Fruit fly (Drosophila melanogaster): ENCODE data around the gene CG12541.

Gene CG12541

DNA sequence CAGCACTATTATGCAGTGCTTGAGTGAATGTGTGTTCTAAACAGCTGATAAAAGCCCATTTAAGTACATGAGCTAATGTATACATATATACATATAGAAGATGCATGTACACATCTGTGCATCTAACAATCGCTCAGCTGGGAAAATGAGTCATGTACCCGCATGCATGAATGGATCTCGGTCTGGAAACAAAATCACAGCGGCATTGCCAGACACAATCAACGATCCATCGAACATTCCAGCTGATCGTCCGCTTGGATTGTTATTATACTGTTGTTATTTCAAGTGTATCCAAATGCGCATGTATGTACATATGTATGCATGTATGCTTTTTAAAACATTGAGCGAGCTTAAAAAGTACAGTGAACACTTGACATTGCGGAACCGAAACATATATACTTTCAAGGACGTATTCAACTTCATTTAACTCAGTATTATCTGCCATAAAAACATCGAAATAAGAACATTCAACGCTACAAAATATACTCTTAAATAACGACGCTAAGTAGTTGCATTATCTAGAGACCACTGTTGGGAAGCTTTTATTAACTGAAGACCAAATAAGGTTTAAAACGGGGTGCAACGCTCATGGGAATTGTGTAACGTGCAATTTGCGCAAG, 29.6 kb upstream of the CG12541 start (continued):
- TF ChIP-seq CG10959 (GFP tag; IDR thresholded peaks at IDR 0.05) (no peak), CG11695 (GFP tag; IDR thresholded peaks at IDR 0.05) (peak; percentile 63; the same call in 1 of the 3 replicates), Myb (GFP tag; optimal IDR thresholded peaks at IDR 0.05) (peak; percentile 52), Ets97D (GFP tag; optimal IDR thresholded peaks at IDR 0.05) (peak; percentile 9), rib (GFP tag; IDR thresholded peaks at IDR 0.05) (no peak), Mrtf (GFP tag; IDR thresholded peaks at IDR 0.05) (peak; percentile 84), CG34376 (GFP tag; optimal IDR thresholded peaks at IDR 0.05) (peak; percentile 56), CG8359 (GFP tag; optimal IDR thresholded peaks at IDR 0.05; ENCODE audit: borderline replicate concordance) (peak; percentile 2), CG6175 (GFP tag; IDR thresholded peaks at IDR 0.05) (peak; percentile 53; the same call in 1 of the 3 replicates), vnd (GFP tag; IDR thresholded peaks at IDR 0.05; ENCODE audit: partially characterized antibody) (no peak), ara (GFP tag; IDR thresholded peaks at IDR 0.05) (peak; percentile 78), abd-A (tag; optimal IDR thresholded peaks at IDR 0.05) (no peak), CG14050 (GFP tag; IDR thresholded peaks at IDR 0.05) (peak; percentile 81), Sox102F (GFP tag; optimal IDR thresholded peaks at IDR 0.05) (peak; percentile 89), CG4854 (GFP tag; optimal IDR thresholded peaks at IDR 0.05) (peak; percentile 11), dmrt11E (tag; optimal IDR thresholded peaks at IDR 0.05) (peak; percentile 36), unc-4 (GFP tag; IDR thresholded peaks at IDR 0.05; ENCODE audit: partially characterized antibody) (no peak), Aef1 (GFP tag; IDR thresholded peaks at IDR 0.05) (peak; percentile 67; the same call in 2 of the 3 replicates), corto (GFP tag; optimal IDR thresholded peaks at IDR 0.05) (peak; percentile 43), lab (GFP tag; optimal IDR thresholded peaks at IDR 0.05) (peak; percentile 74), CG10565 (GFP tag; optimal IDR thresholded peaks at IDR 0.05) (no peak), Xrp1 (GFP tag; IDR thresholded peaks at IDR 0.05) (peak; percentile 68), CG9797 (GFP tag; optimal IDR thresholded peaks at IDR 0.05) (no peak), peb (GFP tag; IDR thresholded peaks at IDR 0.05) (peak; percentile 48; the same call in 1 of the 2 replicates), tio (GFP tag; optimal IDR thresholded peaks at IDR 0.05) (peak; percentile 55), H15 (GFP tag; IDR thresholded peaks at IDR 0.05) (peak; percentile 73), CG8290 (GFP tag; optimal IDR thresholded peaks at IDR 0.05) (no peak), CG8290 (tag; optimal IDR thresholded peaks at IDR 0.05) (peak; percentile 14 to 93), Hmr (GFP tag; optimal IDR thresholded peaks at IDR 0.05) (peak; percentile 58), gfzf (GFP tag; optimal IDR thresholded peaks at IDR 0.05) (no peak), B-H1 (GFP tag; IDR thresholded peaks at IDR 0.05) (peak; percentile 75), CG6654 (GFP tag; optimal IDR thresholded peaks at IDR 0.05) (peak; percentile 28), Awh (GFP tag; IDR thresholded peaks at IDR 0.05) (peak; percentile 55), gcm2 (GFP tag; optimal IDR thresholded peaks at IDR 0.05) (no peak), Sry-β (GFP tag; optimal IDR thresholded peaks at IDR 0.05) (no peak), CG11085 (GFP tag; IDR thresholded peaks at IDR 0.05) (no peak), CG2678 (tag; optimal IDR thresholded peaks at IDR 0.05) (peak; percentile 88), unpg (GFP tag; optimal IDR thresholded peaks at IDR 0.05) (peak; percentile 87), CG17829 (tag; optimal IDR thresholded peaks at IDR 0.05) (peak; percentile 72), ems (GFP tag; optimal IDR thresholded peaks at IDR 0.05) (peak; percentile 67), CG12659 (GFP tag; optimal IDR thresholded peaks at IDR 0.05) (peak; percentile 67), repo (GFP tag; optimal IDR thresholded peaks at IDR 0.05) (peak; percentile 66), cg (GFP tag; optimal IDR thresholded peaks at IDR 0.05) (peak; percentile 50), bsh (GFP tag; optimal IDR thresholded peaks at IDR 0.05) (peak in 1 of 2 experiments; percentile 86), ab (GFP tag; optimal IDR thresholded peaks at IDR 0.05) (peak; percentile 39), D19A (tag; optimal IDR thresholded peaks at IDR 0.05) (peak; percentile 73), CG2199 (GFP tag; IDR thresholded peaks at IDR 0.05) (no peak), chn (GFP tag; optimal IDR thresholded peaks at IDR 0.05) (peak; percentile 62), CG3407 (GFP tag; optimal IDR thresholded peaks at IDR 0.05) (peak; percentile 62), CG14441 (GFP tag; IDR thresholded peaks at IDR 0.05) (peak; percentile 85)

All from whole organism, embryonic.